Worm (Caenorhabditis elegans) whole organism, late embryonic: Measurements from ENCODE around the gene srh-98.

Source experiments
- C08G9.2 ChIP-seq: sonication (generic microtip); optimal IDR thresholded peaks from 2 replicates; lab custom pipeline; 2016; ENCODE audit warnings: mild to moderate bottlenecking, missing genetic modification characterization, moderate library complexity, missing compliant biosample characterization
- F13H6.1 ChIP-seq: sonication (generic microtip); optimal IDR thresholded peaks from 2 replicates; lab custom pipeline; 2016; ENCODE audit warnings: missing genetic modification characterization, missing compliant biosample characterization
- T23F11.4 ChIP-seq: fragments of 200-800 bp; sonication (Bioruptor generic); optimal IDR thresholded peaks from 2 replicates; lab custom pipeline; 2018; ENCODE audit warnings: mild to moderate bottlenecking, missing genetic modification characterization, missing compliant biosample characterization
- ahr-1 ChIP-seq: sonication (generic microtip); optimal IDR thresholded peaks from 2 replicates; lab custom pipeline; 2016; ENCODE audit warnings: missing genetic modification characterization, missing compliant biosample characterization
- ama-1 ChIP-seq: fragments of 150-350 bp; optimal IDR thresholded peaks from 2 replicates; lab custom pipeline; 2014
- ceh-2 ChIP-seq: sonication (generic microtip); optimal IDR thresholded peaks from 2 replicates; lab custom pipeline; 2016; ENCODE audit warnings: missing genotype, missing genetic modification characterization, missing compliant biosample characterization
- ceh-22 ChIP-seq: sonication (generic microtip); optimal IDR thresholded peaks from 2 replicates; lab custom pipeline; 2017; ENCODE audit warnings: missing biosample characterization, missing genetic modification characterization
- ceh-31 ChIP-seq: sonication (generic microtip); optimal IDR thresholded peaks from 2 replicates; lab custom pipeline; 2016; ENCODE audit warnings: missing genetic modification characterization, missing compliant biosample characterization
- ceh-45 ChIP-seq: fragments of 200-800 bp; sonication (Bioruptor generic); IDR thresholded peaks from 2 replicates; pipeline ENCODE4 v1.3.6; 2022; ENCODE audit warnings: missing genetic modification reagents, missing genetic modification characterization, missing compliant biosample characterization
- che-1 ChIP-seq: sonication (generic microtip); optimal IDR thresholded peaks from 2 replicates; lab custom pipeline; 2016; ENCODE audit warnings: mild to moderate bottlenecking, missing genetic modification characterization, missing compliant biosample characterization
- dve-1 ChIP-seq: sonication (generic microtip); optimal IDR thresholded peaks from 2 replicates; lab custom pipeline; 2017; ENCODE audit warnings: antibody characterized with exemption, mild to moderate bottlenecking, missing genetic modification characterization, missing compliant biosample characterization
- elt-2 ChIP-seq: sonication (generic microtip); optimal IDR thresholded peaks from 2 replicates; lab custom pipeline; 2016; ENCODE audit warnings: missing genetic modification reagents, missing genetic modification characterization, missing compliant biosample characterization
- ets-4 ChIP-seq: sonication (generic microtip); optimal IDR thresholded peaks from 2 replicates; lab custom pipeline; 2016; ENCODE audit warnings: missing genetic modification characterization, missing compliant biosample characterization
- eyg-1 ChIP-seq: sonication (generic microtip); optimal IDR thresholded peaks from 2 replicates; lab custom pipeline; 2016; ENCODE audit warnings: missing genotype, missing genetic modification characterization, missing compliant biosample characterization
- fkh-10 ChIP-seq: fragments of 150-350 bp; optimal IDR thresholded peaks from 2 replicates; lab custom pipeline; 2014; ENCODE audit warnings: missing biosample characterization, missing genetic modification reagents, missing genetic modification characterization
- hlh-13 ChIP-seq: fragments of 200-800 bp; sonication (Bioruptor generic); optimal IDR thresholded peaks from 2 replicates; lab custom pipeline; 2018; ENCODE audit warnings: mild to moderate bottlenecking, missing genetic modification characterization, missing compliant biosample characterization
- hlh-15 ChIP-seq: sonication (generic microtip); optimal IDR thresholded peaks from 2 replicates; lab custom pipeline; 2016; ENCODE audit warnings: missing genetic modification characterization, missing compliant biosample characterization
- hlh-30 ChIP-seq: sonication (generic microtip); optimal IDR thresholded peaks from 2 replicates; lab custom pipeline; 2017; ENCODE audit warnings: antibody characterized with exemption, missing genetic modification characterization, missing compliant biosample characterization; ENCODE audit not compliant: insufficient read depth
- hlh-6 ChIP-seq: sonication (generic microtip); optimal IDR thresholded peaks from 2 replicates; lab custom pipeline; 2016; ENCODE audit warnings: missing genotype, missing genetic modification characterization, missing compliant biosample characterization
- lim-6 ChIP-seq: sonication (generic microtip); optimal IDR thresholded peaks from 2 replicates; lab custom pipeline; 2016; ENCODE audit warnings: missing genetic modification characterization, missing compliant biosample characterization
- madf-2 ChIP-seq: sonication (generic microtip); optimal IDR thresholded peaks from 2 replicates; lab custom pipeline; 2017; ENCODE audit warnings: missing genetic modification characterization, missing compliant biosample characterization
- mec-3 ChIP-seq: sonication (generic microtip); optimal IDR thresholded peaks from 2 replicates; lab custom pipeline; 2016; ENCODE audit warnings: borderline replicate concordance, missing genetic modification characterization, missing compliant biosample characterization
- odd-2 ChIP-seq: sonication (generic microtip); optimal IDR thresholded peaks from 2 replicates; lab custom pipeline; 2017; ENCODE audit warnings: antibody characterized with exemption, mild to moderate bottlenecking, missing genetic modification characterization, missing compliant biosample characterization
- pax-1 ChIP-seq: fragments of 150-350 bp; optimal IDR thresholded peaks from 2 replicates; lab custom pipeline; 2014; ENCODE audit warnings: missing biosample characterization, missing genetic modification characterization
- pha-4 ChIP-seq: fragments of 150-350 bp; optimal IDR thresholded peaks from 2 replicates; lab custom pipeline; 2018; ENCODE audit warnings: missing biosample characterization, missing genetic modification reagents, missing genetic modification characterization
- pqm-1 ChIP-seq: sonication (generic microtip); optimal IDR thresholded peaks from 2 replicates; lab custom pipeline; 2016; ENCODE audit warnings: missing genetic modification characterization, missing compliant biosample characterization
- pros-1 ChIP-seq: fragments of 150-350 bp; optimal IDR thresholded peaks from 2 replicates; lab custom pipeline; 2014; ENCODE audit warnings: missing biosample characterization, missing genetic modification reagents, missing genetic modification characterization
- ref-2 ChIP-seq: sonication (generic microtip); optimal IDR thresholded peaks from 2 replicates; lab custom pipeline; 2016; ENCODE audit warnings: missing genetic modification characterization, missing compliant biosample characterization
- rnt-1 ChIP-seq: sonication (generic microtip); optimal IDR thresholded peaks from 2 replicates; lab custom pipeline; 2016; ENCODE audit warnings: missing genetic modification characterization, missing compliant biosample characterization
- sox-2 ChIP-seq: fragments of 200-800 bp; sonication (Bioruptor generic); IDR thresholded peaks from 2 replicates; pipeline ENCODE4 v1.3.6; 2022; ENCODE audit warnings: missing genetic modification reagents, missing genetic modification characterization, missing compliant biosample characterization
- sox-4 ChIP-seq: sonication (generic microtip); optimal IDR thresholded peaks from 2 replicates; lab custom pipeline; 2017; ENCODE audit warnings: mild to moderate bottlenecking, missing genetic modification characterization, inconsistent platforms, missing compliant biosample characterization
- tbx-7 ChIP-seq: sonication (generic microtip); optimal IDR thresholded peaks from 2 replicates; lab custom pipeline; 2016; ENCODE audit warnings: missing genotype, missing genetic modification characterization, missing compliant biosample characterization
- unc-42 ChIP-seq: sonication (generic microtip); optimal IDR thresholded peaks from 2 replicates; lab custom pipeline; 2016; ENCODE audit warnings: missing genotype, missing genetic modification characterization, missing compliant biosample characterization

Gene srh-98

ce11 chrV:16256395-16256794 is 20.8 kb upstream of the srh-98 start, which contains the start of gene bgnt-1.3:
Gene bgnt-1.3, minus strand, starts transcription at chrV:16256495.
- TF ChIP-seq C08G9.2 (tag; lab: Kevin White, UChicago) (no peak), pax-1 (no peak), madf-2 (tag; lab: Kevin White, UChicago) (no peak), unc-42 (no peak), hlh-13 (GFP tag; lab: Kevin White, UChicago) (no peak), ceh-45 (GFP tag; lab: Robert Waterston, UW) (no peak), elt-2 (tag; lab: Kevin White, UChicago) (no peak), ceh-31 (tag; lab: Kevin White, UChicago) (no peak), tbx-7 (tag; lab: Kevin White, UChicago) (no peak), lim-6 (no peak), pha-4 (tag; lab: Kevin White, UChicago) (no peak), T23F11.4 (GFP tag; lab: Kevin White, UChicago) (no peak)
- TF ChIP-seq, all 69 proteins: peak for 0

ce11 chrV:16253687-16254086 is 18.1 kb upstream of the srh-98 start, which contains the start of gene gcy-20:
Gene gcy-20, minus strand, starts transcription at chrV:16253787.
- no peak for TF ChIP-seq odd-2 (tag; lab: Kevin White, UChicago)
- no peak for TF ChIP-seq pqm-1 (tag; lab: Kevin White, UChicago)
- no peak for TF ChIP-seq ceh-22
- TF ChIP-seq fkh-10: no peak
- no peak for TF ChIP-seq hlh-30 (tag; lab: Kevin White, UChicago)
- TF ChIP-seq dve-1 (tag; lab: Kevin White, UChicago): no peak
- no peak for TF ChIP-seq ahr-1 (tag; lab: Kevin White, UChicago)
- no peak for TF ChIP-seq ama-1 (lab: Kevin White, UChicago)
- TF ChIP-seq hlh-15 (tag; lab: Kevin White, UChicago): no peak
- no peak for TF ChIP-seq che-1 (tag; lab: Kevin White, UChicago)
- no peak for TF ChIP-seq pros-1 (tag; lab: Kevin White, UChicago)
- no peak for TF ChIP-seq F13H6.1 (tag; lab: Kevin White, UChicago)
- TF ChIP-seq ref-2 (tag; lab: Kevin White, UChicago): no peak
- TF ChIP-seq hlh-13 (GFP tag; lab: Kevin White, UChicago): no peak
- no peak for TF ChIP-seq ceh-2
- TF ChIP-seq hlh-6 (tag; lab: Kevin White, UChicago): no peak

ce11 chrV:16249105-16249504 is 13.6 kb upstream of the srh-98 start:
- TF ChIP-seq sox-2 (GFP tag; lab: Robert Waterston, UW) (no peak), pha-4 (tag; lab: Kevin White, UChicago) (no peak), rnt-1 (peak; percentile 76), sox-4 (no peak), eyg-1 (tag; lab: Kevin White, UChicago) (no peak)

DNA sequence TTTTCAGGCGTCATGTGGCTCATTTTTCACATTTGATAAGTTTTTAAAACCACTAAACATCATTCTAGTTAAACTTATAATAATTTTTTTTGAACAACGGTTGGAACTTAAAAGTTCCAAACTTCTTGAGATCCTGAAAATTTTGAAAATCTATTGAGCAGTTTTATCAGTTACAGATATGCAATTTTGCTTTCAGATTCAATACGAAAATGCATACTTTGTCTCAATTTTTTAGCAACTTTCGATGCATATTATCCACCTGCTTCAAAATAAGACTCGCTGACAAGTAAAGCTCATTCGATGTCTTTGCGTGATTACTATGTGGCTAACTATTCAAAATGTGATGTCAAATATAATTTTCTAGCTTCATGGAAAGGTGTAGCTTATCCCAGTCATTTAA is 11.0 kb upstream of the srh-98 start, which contains the start of gene srh-95:
Gene srh-95 (plus strand): TSS at position 301 of the 400 bp plus-strand sequence.
- no peak for TF ChIP-seq C08G9.2 (tag; lab: Kevin White, UChicago)
- TF ChIP-seq mec-3 (tag; lab: Kevin White, UChicago): no peak
- no peak for TF ChIP-seq ceh-2
- no peak for TF ChIP-seq che-1 (tag; lab: Kevin White, UChicago)
- TF ChIP-seq, all 69 proteins: peak for 0

ce11 chrV:16244078-16244477 is 8.5 kb upstream of the srh-98 start, which contains the start of gene srh-104:
Gene srh-104, minus strand, starts transcription at chrV:16244178.
- TF ChIP-seq hlh-30 (tag; lab: Kevin White, UChicago): no peak
- no peak for TF ChIP-seq ets-4 (tag; lab: Kevin White, UChicago)
- TF ChIP-seq ceh-31 (tag; lab: Kevin White, UChicago): no peak
